Fruit fly (Drosophila melanogaster) whole organism: ENCODE measurements around the gene CG33268.

Source experiments
- CG8478 ChIP-seq: fragments of >200 bp; optimal IDR thresholded peaks from 2 replicates; lab custom pipeline; 2018; ENCODE audit warnings: inconsistent platforms
- Dll ChIP-seq: fragments of >200 bp; optimal IDR thresholded peaks from 2 replicates; lab custom pipeline; 2017
- pan ChIP-seq: fragments of >200 bp; optimal IDR thresholded peaks from 2 replicates; lab custom pipeline; 2017
- psq ChIP-seq: fragments of >200 bp; optimal IDR thresholded peaks from 2 replicates; lab custom pipeline; 2017
- usp ChIP-seq: fragments of >200 bp; optimal IDR thresholded peaks from 2 replicates; lab custom pipeline; 2017; ENCODE audit warnings: missing biosample characterization, missing genetic modification characterization, mixed read lengths

DNA sequence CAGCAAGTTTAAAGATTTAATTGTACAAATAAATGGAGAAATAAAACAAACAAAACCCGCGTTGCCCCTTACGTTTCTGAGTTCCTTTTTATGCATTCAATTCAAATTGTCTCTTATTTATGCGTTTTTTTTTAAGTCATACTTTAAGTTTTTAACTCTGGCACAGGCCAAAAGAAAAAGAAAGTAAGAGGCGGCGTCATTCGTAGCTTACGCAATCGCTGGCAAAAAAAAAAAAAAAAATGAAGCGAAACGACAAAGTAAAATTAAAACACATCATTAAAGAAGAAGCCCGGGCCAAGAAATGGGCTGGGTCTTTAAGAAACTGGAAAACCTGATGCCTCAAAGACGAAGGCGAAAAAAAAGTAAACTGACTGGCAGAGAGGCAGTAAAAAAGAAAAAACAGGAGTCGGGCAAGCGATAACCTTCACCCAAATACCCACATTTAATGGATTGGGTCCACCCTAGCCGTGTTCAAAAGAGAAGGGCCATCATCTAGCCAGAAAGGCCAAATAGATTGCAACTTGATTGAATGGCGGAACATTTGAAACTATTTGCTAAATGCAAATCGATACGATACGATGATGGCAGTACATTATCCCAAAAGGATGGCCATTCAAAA is 47.2 kb downstream of the CG33268 start:
- no peak for TF ChIP-seq Dll (lab: Kevin White, UChicago)
- no peak for TF ChIP-seq CG8478
- TF ChIP-seq psq (lab: Kevin White, UChicago), result no peak
- TF ChIP-seq usp, result no peak
- no peak for TF ChIP-seq pan
